Worm (Caenorhabditis elegans) whole organism, early embryonic: ENCODE results near the gene mrps-34.

Source experiments
- ama-1 ChIP-seq: fragments of 150-350 bp; optimal IDR thresholded peaks from 2 replicates; lab custom pipeline; 2014
- ets-7 ChIP-seq: sonication (generic microtip); optimal IDR thresholded peaks from 2 replicates; lab custom pipeline; 2016; ENCODE audit warnings: missing genotype, missing genetic modification characterization, missing compliant biosample characterization
- pes-1 ChIP-seq: fragments of 200-800 bp; sonication (Bioruptor generic); IDR thresholded peaks from 2 replicates; pipeline ENCODE4 v1.3.6; 2022; ENCODE audit warnings: missing genetic modification reagents, missing genetic modification characterization, missing compliant biosample characterization
- tbx-11 ChIP-seq: fragments of 200-800 bp; sonication (Bioruptor generic); IDR thresholded peaks from 2 replicates; pipeline ENCODE4 v1.3.6; 2022; ENCODE audit warnings: missing genetic modification characterization, missing compliant biosample characterization

- TF ChIP-seq tbx-11 (GFP tag; lab: Robert Waterston, UW): no peak
- no peak for TF ChIP-seq ama-1 (lab: Kevin White, UChicago)
- TF ChIP-seq ets-7: no peak
- TF ChIP-seq pes-1 (GFP tag; lab: Robert Waterston, UW): no peak
Observed at ce11 chrIII:4540604-4541003, 1.6 kb downstream of the mrps-34 start, which contains the start of gene ugt-62.
